Fruit fly (Drosophila melanogaster) Kc167 (cell line): ENCODE measurements around the gene Apc.

Source experiments
- Myc ChIP-seq: fragments of >200 bp; optimal IDR thresholded peaks from 2 replicates; lab custom pipeline; 2017; ENCODE audit warnings: missing external identifiers
- Sin3A ChIP-seq: fragments of >200 bp; optimal IDR thresholded peaks from 2 replicates; lab custom pipeline; 2018; ENCODE audit warnings: missing external identifiers
- h ChIP-seq: fragments of >200 bp; optimal IDR thresholded peaks from 3 replicates; lab custom pipeline; 2018; ENCODE audit warnings: missing external identifiers
- insv ChIP-seq: fragments of >200 bp; optimal IDR thresholded peaks from 3 replicates; lab custom pipeline; 2018; ENCODE audit warnings: missing external identifiers
- psq ChIP-seq: fragments of >200 bp; optimal IDR thresholded peaks from 2 replicates; lab custom pipeline; 2017; ENCODE audit warnings: missing external identifiers
- ttk ChIP-seq: sonication (Bioruptor generic); optimal IDR thresholded peaks from 2 replicates; lab custom pipeline; 2017; ENCODE audit warnings: missing external identifiers

Apc gene

dm6 chr3R:28831172-28831571 lies 13.4 kb downstream of the Apc start:
- no peak for TF ChIP-seq Sin3A (lab: Kevin White, UChicago)
- no peak for TF ChIP-seq Myc (lab: Kevin White, UChicago)
- no peak for TF ChIP-seq insv (lab: Kevin White, UChicago)
- no peak for TF ChIP-seq h
- no peak for TF ChIP-seq ttk (lab: Kevin White, UChicago)
- TF ChIP-seq psq, result no peak

- TF ChIP-seq insv (lab: Kevin White, UChicago) (no peak), Sin3A (lab: Kevin White, UChicago) (no peak), psq (no peak), h (no peak), Myc (lab: Kevin White, UChicago) (no peak), ttk (lab: Kevin White, UChicago) (no peak)
Observed at dm6 chr3R:28830746-28831145, 13.8 kb downstream of the Apc start.

dm6 chr3R:28829328-28829916 lies 15.1 kb downstream of the Apc start:
- TF ChIP-seq Sin3A (lab: Kevin White, UChicago) (no peak), h (no peak), insv (lab: Kevin White, UChicago) (no peak), Myc (lab: Kevin White, UChicago) (no peak), psq (no peak), ttk (lab: Kevin White, UChicago) (no peak)

dm6 chr3R:28827222-28827621 lies 17.3 kb downstream of the Apc start:
- TF ChIP-seq psq, result no peak
- no peak for TF ChIP-seq Myc (lab: Kevin White, UChicago)
- no peak for TF ChIP-seq ttk (lab: Kevin White, UChicago)
- TF ChIP-seq Sin3A (lab: Kevin White, UChicago), result no peak
- TF ChIP-seq h, result no peak
- no peak for TF ChIP-seq insv (lab: Kevin White, UChicago)

dm6 chr3R:28819555-28820305 lies 24.8 kb downstream of the Apc start, which contains the start of the genes CG1523 and CG1647:
Gene CG1523 (minus strand): TSS chr3R:28819668.
Gene CG1647 (plus strand): TSS chr3R:28820221.
- no peak for TF ChIP-seq Sin3A (lab: Kevin White, UChicago)
- no peak for TF ChIP-seq ttk (lab: Kevin White, UChicago)
- no peak for TF ChIP-seq h
- no peak for TF ChIP-seq Myc (lab: Kevin White, UChicago)
- TF ChIP-seq insv (lab: Kevin White, UChicago), result no peak
- no peak for TF ChIP-seq psq

- TF ChIP-seq insv (lab: Kevin White, UChicago), result no peak
- no peak for TF ChIP-seq ttk (lab: Kevin White, UChicago)
- no peak for TF ChIP-seq Sin3A (lab: Kevin White, UChicago)
- TF ChIP-seq h, result no peak
- no peak for TF ChIP-seq psq
- TF ChIP-seq Myc (lab: Kevin White, UChicago), result no peak
Observed at dm6 chr3R:28811677-28812465, 32.7 kb downstream of the Apc start, which contains the start of gene Prp39. Gene Prp39 (plus strand): TSS chr3R:28812102.

- TF ChIP-seq h, result no peak
- no peak for TF ChIP-seq ttk (lab: Kevin White, UChicago)
- TF ChIP-seq psq, result no peak
- no peak for TF ChIP-seq Myc (lab: Kevin White, UChicago)
- no peak for TF ChIP-seq insv (lab: Kevin White, UChicago)
- TF ChIP-seq Sin3A (lab: Kevin White, UChicago), result no peak
Observed at dm6 chr3R:28810942-28811676, 33.4 kb downstream of the Apc start, which contains the start of gene wdn. Gene wdn (minus strand): TSS chr3R:28811337.

- no peak for TF ChIP-seq psq
- TF ChIP-seq Sin3A (lab: Kevin White, UChicago), result no peak
Observed at dm6 chr3R:28806402-28806801, 38.1 kb downstream of the Apc start, which contains the start of gene CheB98a. Gene CheB98a (plus strand): TSS chr3R:28806702.

dm6 chr3R:28805164-28805563 lies 39.4 kb downstream of the Apc start:
- TF ChIP-seq insv (lab: Kevin White, UChicago) (no peak), Sin3A (lab: Kevin White, UChicago) (no peak), psq (no peak), Myc (lab: Kevin White, UChicago) (no peak), h (no peak), ttk (lab: Kevin White, UChicago) (no peak)

dm6 chr3R:28790222-28790621 lies 54.3 kb downstream of the Apc start, which contains the start of gene intr:
Gene intr (plus strand): TSS chr3R:28790522.
- TF ChIP-seq Myc (lab: Kevin White, UChicago) (no peak), Sin3A (lab: Kevin White, UChicago) (no peak), psq (no peak), insv (lab: Kevin White, UChicago) (no peak), h (no peak), ttk (lab: Kevin White, UChicago) (no peak)

- TF ChIP-seq ttk (lab: Kevin White, UChicago) (no peak), psq (no peak), Sin3A (lab: Kevin White, UChicago) (no peak), h (no peak)
Observed at dm6 chr3R:28789317-28789716, 55.2 kb downstream of the Apc start, which contains the start of gene CG34295. Gene CG34295 (plus strand): TSS chr3R:28789617.
